Worm (Caenorhabditis elegans) whole organism, midembryonic: ENCODE results near the gene enpl-1.
A peak's percentile ranks its signal among the peaks of the same experiment; 100 is the strongest.

Source experiments
- T22C8.4 ChIP-seq: fragments of 200-800 bp; sonication (Bioruptor generic); IDR thresholded peaks from 2 replicates; pipeline ENCODE4 v1.3.6; 2022; ENCODE audit warnings: missing genetic modification characterization, missing compliant biosample characterization
- cog-1 ChIP-seq: sonication (generic microtip); optimal IDR thresholded peaks from 2 replicates; lab custom pipeline; 2016; ENCODE audit warnings: missing genetic modification characterization, missing compliant biosample characterization
- flt-1 ChIP-seq: fragments of 200-800 bp; sonication (Bioruptor generic); IDR thresholded peaks from 2 replicates; pipeline ENCODE4 v1.3.6; 2022; ENCODE audit warnings: missing genetic modification characterization, missing compliant biosample characterization
- klf-2 ChIP-seq: fragments of 200-800 bp; sonication (Bioruptor generic); conservative IDR thresholded peaks from 2 replicates; pipeline ENCODE4 v1.3.6; 2022; ENCODE audit warnings: missing genetic modification reagents, missing genetic modification characterization, missing compliant biosample characterization
- med-1 ChIP-seq: sonication (generic microtip); optimal IDR thresholded peaks from 2 replicates; lab custom pipeline; 2017; ENCODE audit warnings: missing genetic modification characterization, mild to moderate bottlenecking, missing compliant biosample characterization, antibody characterized with exemption, missing genetic modification reagents; ENCODE audit not compliant: insufficient read depth
- ref-1 ChIP-seq: fragments of 200-800 bp; sonication (Bioruptor generic); conservative IDR thresholded peaks from 2 replicates; pipeline ENCODE4 v1.3.6; 2022; ENCODE audit warnings: missing genetic modification reagents, missing genetic modification characterization, missing compliant biosample characterization
- tab-1 ChIP-seq: fragments of 200-800 bp; sonication (Bioruptor generic); IDR thresholded peaks from 2 replicates; pipeline ENCODE4 v1.3.6; 2022; ENCODE audit warnings: missing genetic modification characterization, missing compliant biosample characterization
- ztf-23 ChIP-seq: fragments of 200-800 bp; sonication (Bioruptor generic); IDR thresholded peaks from 2 replicates; pipeline ENCODE4 v1.3.6; 2022; ENCODE audit warnings: missing genetic modification reagents, missing genetic modification characterization, missing compliant biosample characterization
- ztf-29 ChIP-seq: fragments of 200-800 bp; sonication (Bioruptor generic); IDR thresholded peaks from 2 replicates; pipeline ENCODE4 v1.3.6; 2022; ENCODE audit warnings: missing genetic modification reagents, missing genetic modification characterization, missing compliant biosample characterization

Gene enpl-1

DNA sequence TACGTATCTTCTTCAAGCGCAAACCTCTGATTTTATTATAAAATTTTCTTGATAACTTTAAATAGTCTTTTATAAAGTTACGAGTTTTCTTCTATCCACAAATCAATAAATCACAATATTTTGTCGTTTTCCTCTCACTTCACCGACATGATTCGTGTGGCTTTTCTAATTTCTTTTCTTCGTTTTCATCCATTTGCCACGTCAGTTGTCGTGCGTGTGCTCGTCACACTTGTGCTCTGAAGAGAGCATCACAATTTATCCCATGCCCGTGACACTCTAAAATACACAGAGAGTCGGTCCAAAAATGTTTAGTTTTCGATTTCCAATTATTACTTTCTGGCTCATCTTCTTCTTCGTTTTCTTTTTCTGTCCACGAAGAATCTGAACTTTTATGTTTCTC is 7.2 kb upstream of the enpl-1 start:
- TF ChIP-seq ztf-29: no peak
- TF ChIP-seq flt-1: no peak
- TF ChIP-seq ztf-23 (GFP tag; lab: Robert Waterston, UW): no peak
- no peak for TF ChIP-seq T22C8.4
- TF ChIP-seq ref-1 (GFP tag; lab: Robert Waterston, UW): no peak
- TF ChIP-seq cog-1 (tag; lab: Kevin White, UChicago): no peak
- TF ChIP-seq med-1 (GFP tag; lab: Kevin White, UChicago): no peak
- TF ChIP-seq klf-2 (GFP tag; lab: Robert Waterston, UW): no peak
- TF ChIP-seq tab-1 (GFP tag; lab: Robert Waterston, UW): no peak

DNA sequence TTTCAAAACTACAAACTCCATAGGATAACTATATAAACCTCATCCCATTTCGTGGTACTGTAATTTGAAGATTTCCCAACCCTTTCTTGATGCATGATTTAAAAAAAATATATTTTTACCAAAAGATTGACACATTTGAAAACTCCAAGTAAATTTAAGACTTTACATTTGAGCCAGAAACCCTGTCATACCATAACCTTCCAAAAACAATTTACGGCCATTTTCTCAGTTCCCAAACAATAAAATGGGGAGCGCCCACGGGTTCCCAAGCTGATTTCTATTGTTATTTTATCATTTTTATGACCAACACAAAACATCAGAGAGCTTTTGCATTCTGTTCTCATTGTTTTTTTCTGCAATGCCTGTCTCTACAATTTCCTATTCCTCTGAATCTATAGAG is 6.5 kb upstream of the enpl-1 start, which contains the start of gene clc-9:
Gene clc-9, plus strand, starts transcription at position 301 of the 400 bp plus-strand sequence.
- no peak for TF ChIP-seq T22C8.4
- no peak for TF ChIP-seq flt-1
- no peak for TF ChIP-seq med-1 (GFP tag; lab: Kevin White, UChicago)
- TF ChIP-seq cog-1 (tag; lab: Kevin White, UChicago): no peak
- no peak for TF ChIP-seq ztf-23 (GFP tag; lab: Robert Waterston, UW)
- TF ChIP-seq klf-2 (GFP tag; lab: Robert Waterston, UW): no peak
- TF ChIP-seq ref-1 (GFP tag; lab: Robert Waterston, UW): no peak
- TF ChIP-seq tab-1 (GFP tag; lab: Robert Waterston, UW): no peak
- no peak for TF ChIP-seq ztf-29

ce11 chrIV:11119972-11120562 is 969 bp downstream of the enpl-1 start:
- TF ChIP-seq cog-1 (tag; lab: Kevin White, UChicago) (no peak), med-1 (GFP tag; lab: Kevin White, UChicago) (no peak), ztf-23 (GFP tag; lab: Robert Waterston, UW) (0 out of 2 replicates have a peak, but pooled peaks have one; percentile 41), klf-2 (GFP tag; lab: Robert Waterston, UW) (no peak), tab-1 (GFP tag; lab: Robert Waterston, UW) (no peak), T22C8.4 (no peak), flt-1 (0 out of 2 replicates have a peak, but pooled peaks have one; percentile 56)

- no peak for TF ChIP-seq tab-1 (GFP tag; lab: Robert Waterston, UW)
- no peak for TF ChIP-seq cog-1 (tag; lab: Kevin White, UChicago)
- TF ChIP-seq T22C8.4: no peak
- no peak for TF ChIP-seq flt-1
- no peak for TF ChIP-seq klf-2 (GFP tag; lab: Robert Waterston, UW)
- no peak for TF ChIP-seq med-1 (GFP tag; lab: Kevin White, UChicago)
- no peak for TF ChIP-seq ref-1 (GFP tag; lab: Robert Waterston, UW)
- TF ChIP-seq ztf-29: no peak
- TF ChIP-seq ztf-23 (GFP tag; lab: Robert Waterston, UW): no peak
These were observed 5.6 kb downstream of the enpl-1 start, which contains the start of gene spo-11 for ce11 chrIV:11124674-11125073. TSS of gene spo-11 (minus strand) at chrIV:11124862.

DNA sequence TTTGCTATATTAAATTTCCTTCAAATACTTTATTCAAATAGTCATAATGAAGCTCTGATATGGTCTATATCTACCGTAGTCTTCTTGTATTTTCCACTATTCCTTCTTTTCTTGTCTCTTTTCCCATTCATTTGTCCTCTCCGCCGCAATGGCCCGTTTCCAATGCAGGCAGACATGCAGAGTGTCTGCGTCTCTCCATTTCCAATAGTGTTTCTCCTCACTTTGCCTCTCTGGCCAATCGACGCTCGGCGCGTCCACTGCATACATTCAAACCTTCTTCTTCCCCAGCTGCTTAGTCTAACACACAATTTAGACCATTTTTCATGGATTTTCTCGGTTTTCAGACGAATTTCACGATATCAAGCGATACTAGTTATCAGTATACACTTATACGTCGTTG is 6.1 kb downstream of the enpl-1 start:
- TF ChIP-seq ztf-29: no peak

DNA sequence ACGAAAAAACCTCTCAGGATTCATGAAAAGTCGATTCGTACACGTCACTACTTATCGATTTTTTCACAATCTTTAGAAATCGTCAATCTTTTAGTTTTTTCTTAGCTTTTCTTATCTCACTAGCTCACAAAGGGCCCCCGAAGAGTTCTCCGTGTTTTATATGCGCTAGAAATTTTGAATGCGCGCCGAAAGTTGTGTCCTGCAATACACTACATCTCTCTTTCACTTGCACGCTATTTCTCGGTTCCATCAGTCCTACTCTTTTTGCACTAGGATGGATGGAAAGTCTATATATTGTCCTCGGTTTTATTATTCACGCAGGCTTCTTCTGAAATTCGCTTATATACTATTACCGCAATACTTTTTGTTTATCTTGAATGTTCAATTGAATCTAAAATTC is 6.5 kb downstream of the enpl-1 start:
- no peak for TF ChIP-seq ztf-23 (GFP tag; lab: Robert Waterston, UW)
- no peak for TF ChIP-seq tab-1 (GFP tag; lab: Robert Waterston, UW)
- no peak for TF ChIP-seq flt-1
- TF ChIP-seq T22C8.4: no peak
- TF ChIP-seq ztf-29: no peak
- no peak for TF ChIP-seq klf-2 (GFP tag; lab: Robert Waterston, UW)
- TF ChIP-seq med-1 (GFP tag; lab: Kevin White, UChicago): no peak
- no peak for TF ChIP-seq cog-1 (tag; lab: Kevin White, UChicago)
- no peak for TF ChIP-seq ref-1 (GFP tag; lab: Robert Waterston, UW)

DNA sequence TGAATTAATAATTGTTTCAGACTA is 6.7 kb downstream of the enpl-1 start, which contains the start of gene swsn-4:
Gene swsn-4, plus strand, starts transcription at position 21 of the 24 bp plus-strand sequence.
- TF ChIP-seq T22C8.4 (no peak), klf-2 (GFP tag; lab: Robert Waterston, UW) (no peak)

- no peak for TF ChIP-seq flt-1
- no peak for TF ChIP-seq tab-1 (GFP tag; lab: Robert Waterston, UW)
- TF ChIP-seq ref-1 (GFP tag; lab: Robert Waterston, UW): no peak
- no peak for TF ChIP-seq ztf-23 (GFP tag; lab: Robert Waterston, UW)
- no peak for TF ChIP-seq ztf-29
- TF ChIP-seq T22C8.4: no peak
These were observed 6.9 kb downstream of the enpl-1 start for ce11 chrIV:11126028-11126427.

- TF ChIP-seq T22C8.4: no peak
- TF ChIP-seq klf-2 (GFP tag; lab: Robert Waterston, UW): no peak
- TF ChIP-seq ref-1 (GFP tag; lab: Robert Waterston, UW): no peak
- TF ChIP-seq med-1 (GFP tag; lab: Kevin White, UChicago): no peak
- no peak for TF ChIP-seq flt-1
- no peak for TF ChIP-seq ztf-23 (GFP tag; lab: Robert Waterston, UW)
- no peak for TF ChIP-seq tab-1 (GFP tag; lab: Robert Waterston, UW)
- TF ChIP-seq cog-1 (tag; lab: Kevin White, UChicago): no peak
- TF ChIP-seq ztf-29: no peak
These were observed 11.7 kb downstream of the enpl-1 start for ce11 chrIV:11130774-11131173.

ce11 chrIV:11131268-11131667 is 12.2 kb downstream of the enpl-1 start, which contains the start of gene ard-1:
TSS of gene ard-1 (plus strand) at chrIV:11131279.
- TF ChIP-seq tab-1 (GFP tag; lab: Robert Waterston, UW) (no peak), ztf-23 (GFP tag; lab: Robert Waterston, UW) (no peak), med-1 (GFP tag; lab: Kevin White, UChicago) (no peak), cog-1 (tag; lab: Kevin White, UChicago) (no peak), ref-1 (GFP tag; lab: Robert Waterston, UW) (no peak), ztf-29 (no peak), T22C8.4 (no peak), flt-1 (no peak), klf-2 (GFP tag; lab: Robert Waterston, UW) (no peak)
